Worm (Caenorhabditis elegans) whole organism, L2 larva: ENCODE data around the gene cdh-7.

Source experiments
- ZK546.5 ChIP-seq: sonication (generic microtip); optimal IDR thresholded peaks from 2 replicates; lab custom pipeline; 2017; ENCODE audit warnings: missing biosample characterization, missing genetic modification characterization
- blmp-1 ChIP-seq: sonication (generic microtip); optimal IDR thresholded peaks from 2 replicates; lab custom pipeline; 2017; ENCODE audit warnings: missing genetic modification characterization, mild to moderate bottlenecking, missing compliant biosample characterization, antibody characterized with exemption, moderate library complexity; ENCODE audit not compliant: insufficient read depth
- ceh-82 ChIP-seq: fragments of 150-350 bp; optimal IDR thresholded peaks from 2 replicates; lab custom pipeline; 2014; ENCODE audit warnings: missing biosample characterization, missing genetic modification characterization
- elt-3 ChIP-seq: sonication (generic microtip); optimal IDR thresholded peaks from 2 replicates; lab custom pipeline; 2017; ENCODE audit warnings: missing biosample characterization, missing genetic modification characterization
- lin-39 ChIP-seq: fragments of 150-350 bp; optimal IDR thresholded peaks from 2 replicates; lab custom pipeline; 2014; ENCODE audit warnings: missing biosample characterization, missing genetic modification reagents, missing genetic modification characterization
- nhr-12 ChIP-seq: fragments of 150-350 bp; optimal IDR thresholded peaks from 2 replicates; lab custom pipeline; 2014; ENCODE audit warnings: missing biosample characterization, missing genetic modification characterization
- nhr-23 ChIP-seq: fragments of 150-350 bp; optimal IDR thresholded peaks from 2 replicates; lab custom pipeline; 2014; ENCODE audit warnings: missing biosample characterization, missing genetic modification reagents, missing genetic modification characterization
- nhr-237 ChIP-seq: fragments of 150-350 bp; optimal IDR thresholded peaks from 2 replicates; lab custom pipeline; 2014; ENCODE audit warnings: missing biosample characterization, missing genetic modification characterization
- sma-3 ChIP-seq: sonication (generic microtip); optimal IDR thresholded peaks from 2 replicates; lab custom pipeline; 2016; ENCODE audit warnings: missing genetic modification reagents, missing genetic modification characterization, missing compliant biosample characterization
- ztf-4 ChIP-seq: fragments of 150-350 bp; optimal IDR thresholded peaks from 2 replicates; lab custom pipeline; 2014; ENCODE audit warnings: missing biosample characterization, missing genetic modification characterization

ce11 chrII:14866156-14866555 is 23.1 kb downstream of the cdh-7 start:
- TF ChIP-seq ceh-82 (tag; lab: Kevin White, UChicago) (no peak), sma-3 (GFP tag; lab: Kevin White, UChicago) (no peak), ZK546.5 (tag; lab: Kevin White, UChicago) (no peak), elt-3 (tag; lab: Kevin White, UChicago) (no peak), blmp-1 (no peak), ztf-4 (tag; lab: Kevin White, UChicago) (no peak), nhr-237 (tag; lab: Kevin White, UChicago) (no peak), nhr-12 (no peak), lin-39 (tag; lab: Kevin White, UChicago) (no peak), nhr-23 (tag; lab: Kevin White, UChicago) (no peak)
